Worm (Caenorhabditis elegans) whole organism, L4/young adult: ENCODE results near the gene Y82E9BR.8.

Experiments used
- W03F9.2 ChIP-seq: fragments of 150-350 bp; optimal IDR thresholded peaks from 2 replicates; lab custom pipeline; 2014; ENCODE audit warnings: missing biosample characterization, missing genetic modification characterization
- dao-5 ChIP-seq: sonication (generic microtip); optimal IDR thresholded peaks from 2 replicates; lab custom pipeline; 2016; ENCODE audit warnings: missing genotype, missing genetic modification characterization, moderate library complexity, missing compliant biosample characterization
- him-1 ChIP-seq: sonication (generic microtip); optimal IDR thresholded peaks from 2 replicates; lab custom pipeline; 2016; ENCODE audit warnings: missing genotype, missing genetic modification reagents, missing genetic modification characterization, missing compliant biosample characterization

- no peak for TF ChIP-seq him-1
- no peak for TF ChIP-seq W03F9.2 (tag; lab: Kevin White, UChicago)
- TF ChIP-seq dao-5 (tag; lab: Kevin White, UChicago), result no peak
Measured at ce11 chrIII:1307333-1307732, 50.5 kb downstream of the Y82E9BR.8 start.
